Fruit fly (Drosophila melanogaster): ENCODE measurements around the gene CG45011.

Gene CG45011

DNA sequence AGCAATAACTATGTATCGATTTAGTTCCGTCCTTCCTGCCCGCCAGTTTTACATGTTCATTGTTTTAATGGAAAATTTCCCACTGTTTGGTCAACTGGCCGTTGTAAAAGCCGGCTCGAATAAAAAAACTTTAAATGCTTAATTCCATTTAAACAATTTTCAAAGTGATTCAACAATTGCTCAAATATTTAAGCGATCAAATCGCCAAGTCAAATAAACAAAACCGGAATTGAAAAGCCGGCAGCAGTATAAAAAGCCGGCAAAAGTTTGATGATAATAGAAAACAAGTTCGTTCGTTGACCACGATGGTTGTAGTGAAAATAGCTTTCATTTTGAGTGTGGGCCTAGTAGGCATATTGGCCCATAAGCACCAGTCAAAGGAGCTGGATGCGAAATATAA, 13.0 kb downstream of the CG45011 start, which contains the start of gene Mal-B1:
Gene Mal-B1, plus strand, starts transcription at position 301 of the 400 bp plus-strand sequence.
- no peak for TF ChIP-seq noc (tag; optimal IDR thresholded peaks at IDR 0.05)

DNA sequence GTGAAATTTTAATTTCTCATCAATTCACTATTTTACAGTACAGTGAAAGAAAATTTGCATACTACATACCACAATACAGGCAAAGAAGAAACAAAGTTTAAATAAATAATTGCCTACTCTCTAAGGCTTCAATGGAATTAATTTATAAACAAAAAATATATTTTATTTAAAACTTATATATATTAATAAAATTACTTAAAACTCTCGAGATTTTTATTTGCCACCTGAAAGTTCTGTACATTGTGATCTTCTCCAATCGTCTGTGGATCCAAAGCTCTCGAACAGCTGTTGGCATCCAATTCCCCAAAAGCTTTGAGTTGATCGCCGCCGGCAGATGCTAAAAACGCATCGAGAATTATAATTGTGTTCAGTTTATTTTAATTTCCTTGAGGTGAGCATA, 15.8 kb downstream of the CG45011 start, which contains the start of gene Mal-B2:
Gene Mal-B2, plus strand, starts transcription at position 301 of the 400 bp plus-strand sequence.
- TF ChIP-seq noc (tag; optimal IDR thresholded peaks at IDR 0.05), result no peak

DNA sequence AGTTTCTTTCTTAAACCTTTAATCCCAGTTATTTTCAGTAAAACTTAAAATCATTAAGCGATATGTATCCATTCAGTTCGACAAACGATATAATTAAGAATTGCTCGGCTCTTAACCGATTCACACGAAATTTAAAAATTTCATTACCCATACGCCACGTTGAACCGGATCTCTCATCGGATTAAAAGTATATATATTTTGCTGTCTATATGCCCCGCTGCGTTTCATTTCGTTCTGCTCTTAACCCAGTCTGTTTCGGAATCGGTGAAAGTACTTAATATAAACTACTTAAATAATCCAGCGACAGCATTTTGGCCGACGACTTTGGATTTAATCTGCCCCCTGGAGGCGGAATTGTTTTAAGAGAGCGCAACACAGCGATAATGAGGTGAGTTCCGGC, 19.2 kb downstream of the CG45011 start, which contains the start of gene CG42751:
Gene CG42751, plus strand, starts transcription at position 301 of the 400 bp plus-strand sequence.
- TF ChIP-seq noc (tag; optimal IDR thresholded peaks at IDR 0.05), result no peak

DNA sequence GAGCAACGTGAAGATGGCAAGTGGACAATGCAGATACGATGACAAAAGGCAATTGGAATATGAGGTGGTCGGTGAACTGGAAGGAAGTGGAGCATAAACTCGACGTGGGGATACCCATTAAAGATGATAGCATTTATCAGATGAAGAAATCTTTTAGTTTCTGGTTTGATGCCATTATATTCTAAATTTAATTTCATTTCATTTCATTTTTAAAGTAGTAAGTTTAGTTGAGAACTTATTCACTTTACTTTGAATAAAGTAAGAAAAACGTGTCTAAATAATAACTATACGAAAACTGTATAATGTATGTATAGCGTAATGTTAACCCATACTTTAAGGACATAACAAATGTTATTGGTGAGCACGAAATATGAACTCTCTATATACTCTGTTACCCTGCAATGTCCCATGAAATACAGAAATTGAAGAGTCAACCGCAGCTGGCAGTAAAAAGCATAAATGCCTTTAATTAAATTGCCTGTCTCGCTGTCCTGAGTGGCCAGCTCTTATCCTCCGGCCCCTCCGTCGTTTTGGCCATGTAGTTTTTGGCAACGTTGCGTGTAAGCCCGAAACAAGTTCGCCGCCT, 37.1 kb downstream of the CG45011 start:
- TF ChIP-seq noc (tag; optimal IDR thresholded peaks at IDR 0.05), result no peak

DNA sequence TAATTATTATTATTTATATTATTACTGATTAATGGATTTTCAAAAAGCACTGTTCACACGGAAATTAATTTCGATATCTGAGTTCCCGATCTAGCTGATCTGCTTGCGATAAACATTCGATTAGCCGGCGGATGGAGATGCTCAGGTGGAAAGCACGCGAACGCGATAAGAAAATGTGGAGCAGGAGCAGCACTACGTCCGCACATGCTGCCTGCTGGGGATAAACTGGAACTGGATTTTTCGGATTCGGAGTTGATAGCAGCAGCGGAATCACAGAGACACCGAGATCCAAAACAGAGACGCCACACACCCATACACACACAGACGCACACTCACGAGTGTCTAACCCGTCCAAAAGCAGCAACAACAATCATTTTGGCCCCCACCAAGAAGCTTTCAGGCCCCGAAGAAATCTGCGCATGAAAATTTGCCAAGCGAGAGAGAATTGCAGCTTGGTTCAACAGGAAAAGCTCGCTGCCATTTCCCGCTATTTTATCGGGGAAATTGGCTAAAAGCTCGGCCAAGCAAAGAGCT, 40.4 kb downstream of the CG45011 start:
- TF ChIP-seq noc (tag; optimal IDR thresholded peaks at IDR 0.05), result no peak

DNA sequence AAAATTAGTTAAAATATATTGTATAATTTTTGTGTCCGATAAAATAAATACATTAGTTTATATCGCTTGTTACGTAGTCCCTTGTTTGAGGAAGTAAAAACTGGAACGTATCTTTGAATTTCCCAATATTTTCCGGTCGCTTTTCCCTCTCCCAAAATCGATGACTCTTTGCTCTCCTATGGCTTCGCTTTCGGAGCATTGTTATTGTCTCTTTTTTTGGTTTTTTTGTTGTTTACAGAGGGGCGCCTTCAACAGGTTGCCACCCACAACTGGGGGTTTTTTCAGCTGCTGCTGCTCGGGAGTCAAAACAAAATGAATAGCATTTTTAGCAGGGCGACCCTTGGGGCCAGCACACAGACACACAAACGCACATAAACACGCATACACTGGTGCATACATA, 41.0 kb downstream of the CG45011 start:
- TF ChIP-seq noc (tag; optimal IDR thresholded peaks at IDR 0.05), result no peak

DNA sequence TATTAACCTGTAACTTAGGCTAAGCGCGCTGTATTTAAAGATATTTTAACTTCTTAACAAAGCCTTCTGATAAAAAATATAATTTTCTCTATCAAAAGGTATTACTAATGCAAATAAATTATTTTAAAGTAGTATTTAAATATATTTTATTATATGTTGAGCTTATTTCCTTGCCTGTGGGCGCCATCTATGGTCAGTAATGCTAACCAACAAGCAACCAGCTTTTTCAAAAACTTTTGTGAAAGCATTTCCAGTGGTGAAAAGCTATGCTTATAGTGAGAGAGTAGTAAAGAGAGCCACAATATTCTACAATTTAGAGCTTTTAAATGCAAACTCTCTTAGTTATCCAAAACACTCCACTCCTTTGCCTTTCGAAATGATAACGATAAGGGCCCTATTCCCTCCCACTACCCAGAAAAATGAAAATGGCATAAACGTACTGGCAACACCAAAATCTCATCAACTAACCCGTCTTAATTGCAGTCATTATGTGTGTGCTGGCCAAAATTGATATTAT, 45.0 kb downstream of the CG45011 start:
- TF ChIP-seq noc (tag; optimal IDR thresholded peaks at IDR 0.05), result no peak
